Fruit fly (Drosophila melanogaster): ENCODE results near the gene SPE.

Gene SPE

dm6 chr3R:23669401-23670216 lies 16.4 kb upstream of the SPE start, which contains the start of gene CG31145 (continued):
- TF ChIP-seq mld (GFP tag; IDR thresholded peaks at IDR 0.05; ENCODE audit: partially characterized antibody) (peak; percentile 56; the same call in 1 of the 3 replicates), CG7786 (GFP tag; optimal IDR thresholded peaks at IDR 0.05) (peak; percentile 99), CG7963 (GFP tag; IDR thresholded peaks at IDR 0.05; ENCODE audit: partially characterized antibody) (0 out of 3 replicates have a peak, but pooled peaks have one; percentile 47), CG2202 (tag; optimal IDR thresholded peaks at IDR 0.05) (peak; percentile 96), D19A (tag; optimal IDR thresholded peaks at IDR 0.05) (peak; percentile 98), CG8089 (GFP tag; optimal IDR thresholded peaks at IDR 0.05) (peak; percentile 99), CG2120 (GFP tag; optimal IDR thresholded peaks at IDR 0.05) (peak; percentile 100), CG7745 (tag; optimal IDR thresholded peaks at IDR 0.05) (peak; percentile 37), Asciz (GFP tag; optimal IDR thresholded peaks at IDR 0.05) (peak; percentile 100), CG16815 (GFP tag; optimal IDR thresholded peaks at IDR 0.05) (peak; percentile 99), lola (GFP tag; optimal IDR thresholded peaks at IDR 0.05) (peak in 1 of 3 experiments; percentile 98), ewg (GFP tag; optimal IDR thresholded peaks at IDR 0.05) (peak; percentile 99), CG5180 (GFP tag; optimal IDR thresholded peaks at IDR 0.05) (peak; percentile 94), gce (GFP tag; IDR thresholded peaks at IDR 0.05) (peak; percentile 97), dysf (GFP tag; IDR thresholded peaks at IDR 0.05) (peak; percentile 100), CG13775 (GFP tag; optimal IDR thresholded peaks at IDR 0.05) (peak; percentile 100), gcm2 (GFP tag; optimal IDR thresholded peaks at IDR 0.05) (peak; percentile 100), CrebB (tag; optimal IDR thresholded peaks at IDR 0.05) (peak; percentile 98), sim (GFP tag; IDR thresholded peaks at IDR 0.05) (peak; percentile 96), CG10209 (GFP tag; optimal IDR thresholded peaks at IDR 0.05) (peak; percentile 100), CG17328 (GFP tag; IDR thresholded peaks at IDR 0.05) (peak; percentile 98), CG34422 (GFP tag; IDR thresholded peaks at IDR 0.05) (peak; percentile 99), Bgb (GFP tag; IDR thresholded peaks at IDR 0.05; ENCODE audit: partially characterized antibody) (peak; percentile 73), NC2α (GFP tag; optimal IDR thresholded peaks at IDR 0.05) (peak; percentile 99), Pdp1 (GFP tag; optimal IDR thresholded peaks at IDR 0.05) (peak; percentile 99 to 100), CG14667 (GFP tag; IDR thresholded peaks at IDR 0.05) (peak; percentile 98), pum (GFP tag; optimal IDR thresholded peaks at IDR 0.05) (peak; percentile 100), Max (GFP tag; optimal IDR thresholded peaks at IDR 0.05) (peak; percentile 100), CG14014 (GFP tag; IDR thresholded peaks at IDR 0.05) (peak; percentile 99), CG11723 (GFP tag; optimal IDR thresholded peaks at IDR 0.05) (peak; percentile 100), ci (GFP tag; IDR thresholded peaks at IDR 0.05) (peak; percentile 98), CG4424 (GFP tag; optimal IDR thresholded peaks at IDR 0.05) (peak; percentile 100), mirr (GFP tag; optimal IDR thresholded peaks at IDR 0.05) (peak; percentile 97), CG6765 (GFP tag; optimal IDR thresholded peaks at IDR 0.05) (peak; percentile 99), Eip74EF (GFP tag; optimal IDR thresholded peaks at IDR 0.05) (peak in 1 of 2 experiments; percentile 100), dan (GFP tag; IDR thresholded peaks at IDR 0.05) (peak; percentile 89), CG13624 (GFP tag; optimal IDR thresholded peaks at IDR 0.05) (peak; percentile 100), Sox100B (GFP tag; optimal IDR thresholded peaks at IDR 0.05) (peak; percentile 100), CG4282 (GFP tag; optimal IDR thresholded peaks at IDR 0.05) (peak; percentile 99), crc (GFP tag; optimal IDR thresholded peaks at IDR 0.05) (peak; percentile 99), tin (GFP tag; optimal IDR thresholded peaks at IDR 0.05) (peak; percentile 99), Dip2 (GFP tag; IDR thresholded peaks at IDR 0.05) (peak; percentile 83; the same call in 1 of the 2 replicates), gro (GFP tag; optimal IDR thresholded peaks at IDR 0.05) (peak; percentile 100), lab (GFP tag; optimal IDR thresholded peaks at IDR 0.05) (peak; percentile 100), ATbp (GFP tag; optimal IDR thresholded peaks at IDR 0.05) (peak; percentile 100), Hr39 (optimal IDR thresholded peaks at IDR 0.05) (no peak), stwl (tag; optimal IDR thresholded peaks at IDR 0.05) (peak; percentile 31), CG11247 (GFP tag; IDR thresholded peaks at IDR 0.05) (peak; percentile 98)
